Worm (Caenorhabditis elegans) whole organism, midembryonic: ENCODE measurements around the gene B0546.3.

Experiments
- T22C8.4 ChIP-seq: fragments of 200-800 bp; sonication (Bioruptor generic); IDR thresholded peaks from 2 replicates; pipeline ENCODE4 v1.3.6; 2022; ENCODE audit warnings: missing genetic modification characterization, missing compliant biosample characterization
- cog-1 ChIP-seq: sonication (generic microtip); optimal IDR thresholded peaks from 2 replicates; lab custom pipeline; 2016; ENCODE audit warnings: missing genetic modification characterization, missing compliant biosample characterization
- flt-1 ChIP-seq: fragments of 200-800 bp; sonication (Bioruptor generic); IDR thresholded peaks from 2 replicates; pipeline ENCODE4 v1.3.6; 2022; ENCODE audit warnings: missing genetic modification characterization, missing compliant biosample characterization
- klf-2 ChIP-seq: fragments of 200-800 bp; sonication (Bioruptor generic); conservative IDR thresholded peaks from 2 replicates; pipeline ENCODE4 v1.3.6; 2022; ENCODE audit warnings: missing genetic modification reagents, missing genetic modification characterization, missing compliant biosample characterization
- ref-1 ChIP-seq: fragments of 200-800 bp; sonication (Bioruptor generic); conservative IDR thresholded peaks from 2 replicates; pipeline ENCODE4 v1.3.6; 2022; ENCODE audit warnings: missing genetic modification reagents, missing genetic modification characterization, missing compliant biosample characterization
- tab-1 ChIP-seq: fragments of 200-800 bp; sonication (Bioruptor generic); IDR thresholded peaks from 2 replicates; pipeline ENCODE4 v1.3.6; 2022; ENCODE audit warnings: missing genetic modification characterization, missing compliant biosample characterization
- ztf-23 ChIP-seq: fragments of 200-800 bp; sonication (Bioruptor generic); IDR thresholded peaks from 2 replicates; pipeline ENCODE4 v1.3.6; 2022; ENCODE audit warnings: missing genetic modification reagents, missing genetic modification characterization, missing compliant biosample characterization
- ztf-29 ChIP-seq: fragments of 200-800 bp; sonication (Bioruptor generic); IDR thresholded peaks from 2 replicates; pipeline ENCODE4 v1.3.6; 2022; ENCODE audit warnings: missing genetic modification reagents, missing genetic modification characterization, missing compliant biosample characterization

DNA sequence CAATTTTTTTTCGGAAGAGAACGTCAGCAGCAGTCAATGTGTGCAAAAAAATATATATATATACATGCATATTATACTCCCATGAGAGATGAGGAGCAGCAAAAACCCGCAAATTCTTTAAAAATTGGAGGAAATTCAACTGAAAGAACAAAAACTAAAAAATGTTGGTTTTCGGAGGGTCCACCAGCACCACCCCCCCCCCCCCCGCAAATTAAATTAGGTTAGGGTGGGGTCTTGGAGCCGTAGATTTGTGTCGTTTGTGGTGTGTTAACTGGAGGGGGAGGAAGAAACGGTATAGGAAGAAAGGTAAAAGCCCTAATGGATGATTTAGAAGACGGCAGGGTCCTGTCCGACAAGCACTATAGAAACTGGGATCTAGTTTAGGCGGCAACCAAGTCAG lies 34.3 kb downstream of the B0546.3 start:
- TF ChIP-seq cog-1 (no peak), klf-2 (GFP tag; lab: Robert Waterston, UW) (no peak), ref-1 (no peak), flt-1 (GFP tag; lab: Robert Waterston, UW) (no peak), ztf-29 (no peak), T22C8.4 (GFP tag; lab: Robert Waterston, UW) (no peak), ztf-23 (GFP tag; lab: Robert Waterston, UW) (no peak), tab-1 (GFP tag; lab: Robert Waterston, UW) (no peak)
